Fruit fly (Drosophila melanogaster) whole organism: ENCODE data around the gene CG4520.

Experiments used
- CG8478 ChIP-seq: fragments of >200 bp; optimal IDR thresholded peaks from 2 replicates; lab custom pipeline; 2018; ENCODE audit warnings: inconsistent platforms
- Dll ChIP-seq: fragments of >200 bp; optimal IDR thresholded peaks from 2 replicates; lab custom pipeline; 2017
- EcR ChIP-seq, 2 experiments: fragments of >200 bp; optimal IDR thresholded peaks; 2 replicates each; lab custom pipeline; 2017; ENCODE audit warnings: missing biosample characterization in 2 of 2, missing genetic modification characterization in 2 of 2, missing genetic modification reagents in 2 of 2
- usp ChIP-seq: fragments of >200 bp; optimal IDR thresholded peaks from 2 replicates; lab custom pipeline; 2017; ENCODE audit warnings: missing biosample characterization, missing genetic modification characterization, mixed read lengths

DNA sequence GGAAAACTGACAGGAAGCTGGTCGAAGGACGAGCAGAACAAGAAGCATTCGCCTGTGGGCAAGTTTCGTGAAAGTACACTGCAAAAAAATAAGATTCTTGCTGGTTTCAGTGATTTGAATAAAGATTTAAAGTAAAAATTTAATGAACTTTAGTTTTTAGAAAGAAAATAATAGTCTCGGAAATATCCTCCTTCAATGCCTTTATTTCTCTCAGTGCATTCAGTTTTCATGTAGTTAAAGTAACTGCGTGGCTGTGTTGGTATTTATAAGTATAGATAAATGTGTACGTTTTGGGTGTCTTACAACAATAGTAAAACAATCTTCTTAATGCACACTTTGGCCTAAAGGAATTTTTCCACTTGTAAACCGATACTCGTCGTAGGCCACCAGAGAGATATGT, 39.8 kb downstream of the CG4520 start:
- TF ChIP-seq EcR (GFP tag; optimal IDR thresholded peaks at IDR 0.05; lab: Kevin White, UChicago) (no peak), CG8478 (lab: Kevin White, UChicago) (no peak), usp (no peak), Dll (lab: Kevin White, UChicago) (no peak)
